Worm (Caenorhabditis elegans) whole organism, L2 larva: Measurements from ENCODE around the gene viro-2.
A peak's percentile ranks its signal among the peaks of the same experiment; 100 is the strongest.

Experiments
- C34F6.9 ChIP-seq: fragments of 150-350 bp; optimal IDR thresholded peaks from 2 replicates; lab custom pipeline; 2014; ENCODE audit warnings: missing biosample characterization, missing genetic modification characterization
- F13H6.1 ChIP-seq: sonication (generic microtip); optimal IDR thresholded peaks from 2 replicates; lab custom pipeline; 2016; ENCODE audit warnings: missing genetic modification characterization, missing compliant biosample characterization
- R02D3.7 ChIP-seq: fragments of 150-350 bp; optimal IDR thresholded peaks from 2 replicates; lab custom pipeline; 2014; ENCODE audit warnings: missing biosample characterization, missing genetic modification characterization
- ZK546.5 ChIP-seq: sonication (generic microtip); optimal IDR thresholded peaks from 2 replicates; lab custom pipeline; 2017; ENCODE audit warnings: missing biosample characterization, missing genetic modification characterization
- aly-2 ChIP-seq: fragments of 150-350 bp; optimal IDR thresholded peaks from 2 replicates; lab custom pipeline; 2014; ENCODE audit warnings: missing biosample characterization, missing genetic modification characterization
- ama-1 ChIP-seq: fragments of 150-350 bp; optimal IDR thresholded peaks from 2 replicates; lab custom pipeline; 2018; ENCODE audit warnings: inconsistent platforms
- blmp-1 ChIP-seq: sonication (generic microtip); optimal IDR thresholded peaks from 2 replicates; lab custom pipeline; 2017; ENCODE audit warnings: missing genetic modification characterization, mild to moderate bottlenecking, missing compliant biosample characterization, antibody characterized with exemption, moderate library complexity; ENCODE audit not compliant: insufficient read depth
- ceh-16 ChIP-seq: fragments of 150-350 bp; optimal IDR thresholded peaks from 2 replicates; lab custom pipeline; 2014; ENCODE audit warnings: missing biosample characterization, missing genetic modification characterization
- ceh-82 ChIP-seq: fragments of 150-350 bp; optimal IDR thresholded peaks from 2 replicates; lab custom pipeline; 2014; ENCODE audit warnings: missing biosample characterization, missing genetic modification characterization
- crh-2 ChIP-seq: sonication (generic microtip); optimal IDR thresholded peaks from 2 replicates; lab custom pipeline; 2017; ENCODE audit warnings: missing biosample characterization, missing genetic modification characterization
- dmd-4 ChIP-seq: sonication (generic microtip); optimal IDR thresholded peaks from 2 replicates; lab custom pipeline; 2017; ENCODE audit warnings: missing biosample characterization, missing genetic modification characterization
- elt-1 ChIP-seq: fragments of 150-350 bp; optimal IDR thresholded peaks from 2 replicates; lab custom pipeline; 2014; ENCODE audit warnings: missing biosample characterization, missing genetic modification characterization
- elt-3 ChIP-seq: sonication (generic microtip); optimal IDR thresholded peaks from 2 replicates; lab custom pipeline; 2017; ENCODE audit warnings: missing biosample characterization, missing genetic modification characterization
- fos-1 ChIP-seq: fragments of 150-350 bp; optimal IDR thresholded peaks from 2 replicates; lab custom pipeline; 2014; ENCODE audit warnings: missing biosample characterization, missing genetic modification characterization
- gmeb-1 ChIP-seq: fragments of 150-350 bp; optimal IDR thresholded peaks from 2 replicates; lab custom pipeline; 2014; ENCODE audit warnings: missing biosample characterization, missing genetic modification characterization
- lin-11 ChIP-seq: fragments of 150-350 bp; sonication (generic microtip); optimal IDR thresholded peaks from 2 replicates; lab custom pipeline; 2014; ENCODE audit warnings: missing biosample characterization, missing genetic modification characterization, inconsistent platforms, mixed read lengths
- lin-13 ChIP-seq: fragments of 150-350 bp; optimal IDR thresholded peaks from 2 replicates; lab custom pipeline; 2014; ENCODE audit warnings: missing biosample characterization, missing genetic modification reagents, missing genetic modification characterization
- lin-39 ChIP-seq: fragments of 150-350 bp; optimal IDR thresholded peaks from 2 replicates; lab custom pipeline; 2014; ENCODE audit warnings: missing biosample characterization, missing genetic modification reagents, missing genetic modification characterization
- lsy-2 ChIP-seq, 2 experiments: fragments of 150-350 bp in 1 of 2; sonication (generic microtip) in 1 of 2; optimal IDR thresholded peaks; 2 replicates each; lab custom pipeline; 2014 to 2017; ENCODE audit warnings: missing biosample characterization in 2 of 2, missing genetic modification characterization in 2 of 2
- mbf-1 ChIP-seq: sonication (generic microtip); optimal IDR thresholded peaks from 2 replicates; lab custom pipeline; 2017; ENCODE audit warnings: missing biosample characterization, missing genetic modification characterization
- mdl-1 ChIP-seq, 2 experiments: fragments of 150-350 bp in 1 of 2; sonication (generic microtip) in 1 of 2; optimal IDR thresholded peaks; 2 replicates each; lab custom pipeline; 2017; ENCODE audit warnings: missing biosample characterization in 2 of 2, missing genetic modification characterization in 2 of 2
- nhr-10 ChIP-seq: sonication (generic microtip); optimal IDR thresholded peaks from 2 replicates; lab custom pipeline; 2017; ENCODE audit warnings: missing biosample characterization, missing genetic modification characterization
- nhr-11 ChIP-seq: fragments of 150-350 bp; optimal IDR thresholded peaks from 2 replicates; lab custom pipeline; 2014; ENCODE audit warnings: missing biosample characterization, missing genetic modification characterization
- nhr-12 ChIP-seq: fragments of 150-350 bp; optimal IDR thresholded peaks from 2 replicates; lab custom pipeline; 2014; ENCODE audit warnings: missing biosample characterization, missing genetic modification characterization
- nhr-129 ChIP-seq: fragments of 150-350 bp; optimal IDR thresholded peaks from 2 replicates; lab custom pipeline; 2014; ENCODE audit warnings: missing biosample characterization, missing genetic modification characterization
- nhr-21 ChIP-seq: fragments of 150-350 bp; optimal IDR thresholded peaks from 2 replicates; lab custom pipeline; 2014; ENCODE audit warnings: missing biosample characterization, missing genetic modification characterization
- nhr-23 ChIP-seq: fragments of 150-350 bp; optimal IDR thresholded peaks from 2 replicates; lab custom pipeline; 2014; ENCODE audit warnings: missing biosample characterization, missing genetic modification reagents, missing genetic modification characterization
- nhr-25 ChIP-seq: fragments of 150-350 bp; sonication (generic microtip); optimal IDR thresholded peaks from 3 replicates; lab custom pipeline; 2014; ENCODE audit warnings: missing biosample characterization, missing genetic modification characterization
- sem-4 ChIP-seq: fragments of 150-350 bp; optimal IDR thresholded peaks from 2 replicates; lab custom pipeline; 2014; ENCODE audit warnings: missing biosample characterization, missing genetic modification reagents, missing genetic modification characterization
- skn-1 ChIP-seq: sonication (generic microtip); optimal IDR thresholded peaks from 2 replicates; lab custom pipeline; 2017; ENCODE audit warnings: missing biosample characterization, missing genetic modification characterization
- sma-3 ChIP-seq: sonication (generic microtip); optimal IDR thresholded peaks from 2 replicates; lab custom pipeline; 2016; ENCODE audit warnings: missing genetic modification reagents, missing genetic modification characterization, missing compliant biosample characterization
- sma-9 ChIP-seq, 2 experiments: fragments of 150-350 bp in 1 of 2; sonication (generic microtip) in 1 of 2; optimal IDR thresholded peaks; 2 replicates each; lab custom pipeline; 2014 to 2016; ENCODE audit warnings: missing genetic modification characterization in 2 of 2, mild to moderate bottlenecking in 1 of 2, missing biosample characterization in 1 of 2, missing compliant biosample characterization in 1 of 2, missing genetic modification reagents in 1 of 2, moderate library complexity in 1 of 2
- snpc-4 ChIP-seq: fragments of 150-350 bp; optimal IDR thresholded peaks from 2 replicates; lab custom pipeline; 2014; ENCODE audit warnings: missing biosample characterization, missing genetic modification characterization
- unc-39 ChIP-seq: fragments of 150-350 bp; optimal IDR thresholded peaks from 2 replicates; lab custom pipeline; 2014; ENCODE audit warnings: missing biosample characterization, missing genetic modification characterization
- unc-55 ChIP-seq: fragments of 150-350 bp; sonication (generic microtip); optimal IDR thresholded peaks from 3 replicates; lab custom pipeline; 2014; ENCODE audit warnings: missing biosample characterization, missing genetic modification reagents, missing genetic modification characterization
- ztf-1 ChIP-seq: fragments of 200-800 bp; sonication (Bioruptor generic); conservative IDR thresholded peaks from 2 replicates; pipeline ENCODE4 v1.3.6; 2022; ENCODE audit warnings: missing genetic modification characterization, missing compliant biosample characterization
- ztf-11 ChIP-seq: sonication (generic microtip); optimal IDR thresholded peaks from 2 replicates; lab custom pipeline; 2017; ENCODE audit warnings: missing biosample characterization, missing genetic modification characterization
- ztf-4 ChIP-seq: fragments of 150-350 bp; optimal IDR thresholded peaks from 2 replicates; lab custom pipeline; 2014; ENCODE audit warnings: missing biosample characterization, missing genetic modification characterization

The viro-2 gene

ce11 chrIII:7133559-7133958 is 4.9 kb downstream of the viro-2 start, which contains the start of the genes pot-1 and ggtb-1:
Gene pot-1 (minus strand): TSS chrIII:7133678.
Gene ggtb-1 (plus strand): TSS chrIII:7133766.
- no peak for TF ChIP-seq nhr-12
- peak; percentile 55 for TF ChIP-seq unc-55
- no peak for TF ChIP-seq elt-1 (tag; lab: Kevin White, UChicago)
- no peak for TF ChIP-seq sma-9 (GFP tag; optimal IDR thresholded peaks at IDR 0.05; lab: Kevin White, UChicago)
- TF ChIP-seq sma-9 (tag; optimal IDR thresholded peaks at IDR 0.05; lab: Kevin White, UChicago): no peak
- no peak for TF ChIP-seq nhr-11 (tag; lab: Kevin White, UChicago)
- no peak for TF ChIP-seq ztf-1 (GFP tag; lab: Robert Waterston, UW)
- no peak for TF ChIP-seq lin-11
- TF ChIP-seq ZK546.5 (tag; lab: Kevin White, UChicago): no peak
- TF ChIP-seq sma-3: no peak
- TF ChIP-seq crh-2 (tag; lab: Kevin White, UChicago): no peak
- no peak for TF ChIP-seq unc-39 (tag; lab: Kevin White, UChicago)
- peak; percentile 7 for TF ChIP-seq gmeb-1 (tag; lab: Kevin White, UChicago)
- no peak for TF ChIP-seq lin-39 (tag; lab: Kevin White, UChicago)
- no peak for TF ChIP-seq elt-3 (tag; lab: Kevin White, UChicago)
- no peak for TF ChIP-seq ceh-82
- TF ChIP-seq C34F6.9: peak; percentile 47
- TF ChIP-seq ztf-4: no peak
- no peak for TF ChIP-seq R02D3.7 (tag; lab: Kevin White, UChicago)
- TF ChIP-seq lsy-2 (tag; optimal IDR thresholded peaks at IDR 0.05; lab: Kevin White, UChicago): peak in 1 of 2 experiments; percentile 35
- TF ChIP-seq nhr-129 (tag; lab: Kevin White, UChicago): no peak
- TF ChIP-seq nhr-23: no peak

- TF ChIP-seq blmp-1: no peak
- no peak for TF ChIP-seq lsy-2 (tag; optimal IDR thresholded peaks at IDR 0.05; lab: Kevin White, UChicago)
- no peak for TF ChIP-seq ztf-11 (tag; lab: Kevin White, UChicago)
- no peak for TF ChIP-seq ceh-16 (tag; lab: Kevin White, UChicago)
- no peak for TF ChIP-seq snpc-4 (tag; lab: Kevin White, UChicago)
- no peak for TF ChIP-seq nhr-10 (tag; lab: Kevin White, UChicago)
- TF ChIP-seq nhr-23: no peak
- no peak for TF ChIP-seq nhr-12
- no peak for TF ChIP-seq elt-3 (tag; lab: Kevin White, UChicago)
- no peak for TF ChIP-seq nhr-25
- TF ChIP-seq ztf-1 (GFP tag; lab: Robert Waterston, UW): no peak
- TF ChIP-seq dmd-4 (tag; lab: Kevin White, UChicago): no peak
- TF ChIP-seq ztf-4: no peak
- no peak for TF ChIP-seq ZK546.5 (tag; lab: Kevin White, UChicago)
- no peak for TF ChIP-seq nhr-21
- TF ChIP-seq sem-4 (tag; lab: Kevin White, UChicago): no peak
- no peak for TF ChIP-seq skn-1 (tag; lab: Kevin White, UChicago)
- no peak for TF ChIP-seq unc-39 (tag; lab: Kevin White, UChicago)
- no peak for TF ChIP-seq sma-3
- TF ChIP-seq mdl-1 (tag; optimal IDR thresholded peaks at IDR 0.05; lab: Kevin White, UChicago): no peak
- TF ChIP-seq, all 48 proteins: peak for 0
Measured at ce11 chrIII:7136015-7136414, 7.3 kb downstream of the viro-2 start, which contains the start of gene B0280.17. Gene B0280.17 (minus strand): TSS chrIII:7136115.

ce11 chrIII:7138178-7138577 is 9.5 kb downstream of the viro-2 start, which contains the start of gene B0280.11:
Gene B0280.11 (minus strand): TSS chrIII:7138278.
- TF ChIP-seq ama-1 (lab: Kevin White, UChicago) (no peak), snpc-4 (tag; lab: Kevin White, UChicago) (no peak), ztf-11 (tag; lab: Kevin White, UChicago) (no peak), mbf-1 (tag; lab: Kevin White, UChicago) (no peak), nhr-12 (no peak), F13H6.1 (tag; lab: Kevin White, UChicago) (no peak), ZK546.5 (tag; lab: Kevin White, UChicago) (no peak), sma-9 (GFP tag; optimal IDR thresholded peaks at IDR 0.05; lab: Kevin White, UChicago) (no peak), sma-9 (tag; optimal IDR thresholded peaks at IDR 0.05; lab: Kevin White, UChicago) (no peak), lin-11 (no peak), blmp-1 (no peak), aly-2 (no peak)

- TF ChIP-seq nhr-21: peak; percentile 29
- peak; percentile 2 for TF ChIP-seq fos-1 (tag; lab: Kevin White, UChicago)
- TF ChIP-seq gmeb-1 (tag; lab: Kevin White, UChicago): peak; percentile 21
- TF ChIP-seq ceh-16 (tag; lab: Kevin White, UChicago): peak; percentile 17
- peak; percentile 12 for TF ChIP-seq F13H6.1 (tag; lab: Kevin White, UChicago)
- no peak for TF ChIP-seq ZK546.5 (tag; lab: Kevin White, UChicago)
- no peak for TF ChIP-seq elt-3 (tag; lab: Kevin White, UChicago)
- peak; percentile 30 for TF ChIP-seq crh-2 (tag; lab: Kevin White, UChicago)
- peak; percentile 73 for TF ChIP-seq sma-3
- no peak for TF ChIP-seq blmp-1
- TF ChIP-seq snpc-4 (tag; lab: Kevin White, UChicago): peak; percentile 96
- peak; percentile 78 for TF ChIP-seq ama-1 (lab: Kevin White, UChicago)
- peak; percentile 35 for TF ChIP-seq sma-9 (GFP tag; optimal IDR thresholded peaks at IDR 0.05; lab: Kevin White, UChicago)
- TF ChIP-seq sma-9 (tag; optimal IDR thresholded peaks at IDR 0.05; lab: Kevin White, UChicago): no peak
- TF ChIP-seq lsy-2 (tag; optimal IDR thresholded peaks at IDR 0.05; lab: Kevin White, UChicago): peak in 1 of 2 experiments; percentile 53
- TF ChIP-seq lin-13 (GFP tag; lab: Kevin White, UChicago): peak; percentile 17
- TF ChIP-seq, all 48 proteins: peak for 12
Measured at ce11 chrIII:7140228-7140710, 11.6 kb downstream of the viro-2 start.
